In genomic region chr3R:11557492-11557965, dm6 we compare ENCODE assay signal across 1 fruit fly cellular context.
TF ChIP-seq lines count a peak whose summit lies in the region.

Gene CG10898 (plus strand): TSS chr3R:11557776.

TF ChIP-seq in whole organism, embryonic, 481 proteins besides CTCF, POLR2A, EP300 and RAD21 (continued from another document and continues in another):
- TF ChIP-seq tio (GFP tag; optimal IDR thresholded peaks at IDR 0.05; lab: Kevin White, UChicago) (peak; percentile 64), Lim3 (GFP tag; IDR thresholded peaks at IDR 0.05; lab: Robert Waterston, UW) (no peak), HLH3B (GFP tag; IDR thresholded peaks at IDR 0.05; lab: Robert Waterston, UW) (peak; percentile 84), NC2β (GFP tag; optimal IDR thresholded peaks at IDR 0.05; lab: Kevin White, UChicago) (peak; percentile 80), PHDP (tag; optimal IDR thresholded peaks at IDR 0.05; lab: Kevin White, UChicago) (peak; percentile 84), Dfd (GFP tag; optimal IDR thresholded peaks at IDR 0.05; lab: Kevin White, UChicago) (no peak), C15 (GFP tag; IDR thresholded peaks at IDR 0.05; lab: Robert Waterston, UW) (peak; percentile 78; the same call in 2 of the 3 replicates), CG12236 (GFP tag; optimal IDR thresholded peaks at IDR 0.05; lab: Kevin White, UChicago) (peak; percentile 50), zf30C (GFP tag; optimal IDR thresholded peaks at IDR 0.05; lab: Kevin White, UChicago) (no peak), kni (GFP tag; optimal IDR thresholded peaks at IDR 0.05; lab: Kevin White, UChicago) (peak; percentile 21), CG13287 (GFP tag; IDR thresholded peaks at IDR 0.05; lab: Robert Waterston, UW; ENCODE audit: partially characterized antibody) (peak; percentile 56; the same call in 1 of the 2 replicates), CG5953 (GFP tag; IDR thresholded peaks at IDR 0.05; lab: Robert Waterston, UW) (peak; percentile 79), hbn (GFP tag; IDR thresholded peaks at IDR 0.05; lab: Robert Waterston, UW; ENCODE audit: partially characterized antibody) (no peak), CG32772 (GFP tag; IDR thresholded peaks at IDR 0.05; lab: Robert Waterston, UW) (peak; percentile 86), CG10147 (GFP tag; optimal IDR thresholded peaks at IDR 0.05; lab: Kevin White, UChicago) (peak; percentile 66), wek (GFP tag; optimal IDR thresholded peaks at IDR 0.05; lab: Kevin White, UChicago) (peak; percentile 47), CG8290 (GFP tag; optimal IDR thresholded peaks at IDR 0.05; lab: Kevin White, UChicago) (peak; percentile 89), CG8290 (tag; optimal IDR thresholded peaks at IDR 0.05; lab: Kevin White, UChicago) (peak in 1 of 2 experiments; percentile 89), CG2202 (tag; optimal IDR thresholded peaks at IDR 0.05; lab: Kevin White, UChicago) (peak; percentile 28), CG6854 (GFP tag; optimal IDR thresholded peaks at IDR 0.05; lab: Kevin White, UChicago) (no peak), CG12942 (GFP tag; optimal IDR thresholded peaks at IDR 0.05; lab: Kevin White, UChicago) (peak; percentile 83), CG18011 (GFP tag; optimal IDR thresholded peaks at IDR 0.05; lab: Kevin White, UChicago) (peak; percentile 65), Dbx (GFP tag; IDR thresholded peaks at IDR 0.05; lab: Robert Waterston, UW) (peak; percentile 83), CG8359 (GFP tag; optimal IDR thresholded peaks at IDR 0.05; lab: Kevin White, UChicago; ENCODE audit: borderline replicate concordance) (no peak), sqz (GFP tag; optimal IDR thresholded peaks at IDR 0.05; lab: Kevin White, UChicago) (no peak), HLH4C (GFP tag; IDR thresholded peaks at IDR 0.05; lab: Robert Waterston, UW; ENCODE audit: partially characterized antibody) (0 out of 3 replicates have a peak, but pooled peaks have one; percentile 36), Hr78 (GFP tag; optimal IDR thresholded peaks at IDR 0.05; lab: Kevin White, UChicago) (no peak), cwo (GFP tag; optimal IDR thresholded peaks at IDR 0.05; lab: Kevin White, UChicago) (peak; percentile 57), abd-A (tag; optimal IDR thresholded peaks at IDR 0.05; lab: Kevin White, UChicago) (no peak), D19B (GFP tag; optimal IDR thresholded peaks at IDR 0.05; lab: Kevin White, UChicago) (peak; percentile 43), gem (tag; optimal IDR thresholded peaks at IDR 0.05; lab: Kevin White, UChicago) (peak; percentile 89), fd102C (GFP tag; optimal IDR thresholded peaks at IDR 0.05; lab: Kevin White, UChicago) (no peak), MBD-R2 (GFP tag; IDR thresholded peaks at IDR 0.05; lab: Robert Waterston, UW) (peak; percentile 96), unpg (GFP tag; optimal IDR thresholded peaks at IDR 0.05; lab: Kevin White, UChicago) (peak; percentile 89), dmrt99B (tag; optimal IDR thresholded peaks at IDR 0.05; lab: Kevin White, UChicago) (peak; percentile 77), CG12299 (tag; optimal IDR thresholded peaks at IDR 0.05; lab: Kevin White, UChicago) (peak; percentile 72), hb (GFP tag; IDR thresholded peaks at IDR 0.05; lab: Robert Waterston, UW; ENCODE audit: partially characterized antibody) (no peak), CG10431 (GFP tag; optimal IDR thresholded peaks at IDR 0.05; lab: Kevin White, UChicago) (no peak), CG18619 (GFP tag; optimal IDR thresholded peaks at IDR 0.05; lab: Kevin White, UChicago) (peak; percentile 63), nerfin-2 (GFP tag; IDR thresholded peaks at IDR 0.05; lab: Robert Waterston, UW; ENCODE audit: partially characterized antibody) (no peak), Optix (GFP tag; IDR thresholded peaks at IDR 0.05; lab: Robert Waterston, UW) (peak; percentile 73), CG2889 (GFP tag; IDR thresholded peaks at IDR 0.05; lab: Robert Waterston, UW) (peak; percentile 80), sob (GFP tag; IDR thresholded peaks at IDR 0.05; lab: Robert Waterston, UW) (peak; percentile 89), odd (GFP tag; optimal IDR thresholded peaks at IDR 0.05; lab: Kevin White, UChicago) (peak; percentile 1), peb (GFP tag; IDR thresholded peaks at IDR 0.05; lab: Robert Waterston, UW) (peak; percentile 69), H2.0 (GFP tag; IDR thresholded peaks at IDR 0.05; lab: Robert Waterston, UW) (peak; percentile 88), NFAT (GFP tag; IDR thresholded peaks at IDR 0.05; lab: Robert Waterston, UW) (peak; percentile 84), CG10959 (GFP tag; IDR thresholded peaks at IDR 0.05; lab: Robert Waterston, UW) (peak; percentile 52; the same call in 1 of the 2 replicates), run (tag; optimal IDR thresholded peaks at IDR 0.05; lab: Kevin White, UChicago) (peak; percentile 7), bowl (GFP tag; IDR thresholded peaks at IDR 0.05; lab: Robert Waterston, UW) (peak; percentile 58; the same call in 1 of the 2 replicates), Mad (GFP tag; optimal IDR thresholded peaks at IDR 0.05; lab: Kevin White, UChicago) (peak; percentile 77), Doc3 (GFP tag; IDR thresholded peaks at IDR 0.05; lab: Robert Waterston, UW; ENCODE audit: partially characterized antibody) (no peak), CG2875 (GFP tag; optimal IDR thresholded peaks at IDR 0.05; lab: Kevin White, UChicago) (peak; percentile 39), chn (GFP tag; optimal IDR thresholded peaks at IDR 0.05; lab: Kevin White, UChicago) (peak; percentile 85), CG1603 (tag; optimal IDR thresholded peaks at IDR 0.05; lab: Kevin White, UChicago) (peak; percentile 92), jigr1 (GFP tag; IDR thresholded peaks at IDR 0.05; lab: Robert Waterston, UW) (no peak), caup (GFP tag; optimal IDR thresholded peaks at IDR 0.05; lab: Kevin White, UChicago; ENCODE audit: severe bottlenecking) (peak; percentile 76), ind (GFP tag; optimal IDR thresholded peaks at IDR 0.05; lab: Kevin White, UChicago) (peak; percentile 89), schlank (tag; optimal IDR thresholded peaks at IDR 0.05; lab: Kevin White, UChicago) (peak; percentile 37), dysf (GFP tag; IDR thresholded peaks at IDR 0.05; lab: Robert Waterston, UW) (peak; percentile 84), trem (tag; optimal IDR thresholded peaks at IDR 0.05; lab: Kevin White, UChicago) (peak; percentile 81), CG17912 (GFP tag; optimal IDR thresholded peaks at IDR 0.05; lab: Kevin White, UChicago) (peak; percentile 26), crol (GFP tag; IDR thresholded peaks at IDR 0.05; lab: Robert Waterston, UW) (peak; percentile 39; the same call in 1 of the 2 replicates), Med (GFP tag; lab: Kevin White, UChicago) (peak; percentile 98), cas (GFP tag; IDR thresholded peaks at IDR 0.05; lab: Robert Waterston, UW) (peak; percentile 79; the same call in 1 of the 2 replicates), lab (GFP tag; optimal IDR thresholded peaks at IDR 0.05; lab: Kevin White, UChicago) (peak; percentile 85), tna (GFP tag; IDR thresholded peaks at IDR 0.05; lab: Robert Waterston, UW; ENCODE audit: partially characterized antibody) (no peak), ewg (GFP tag; optimal IDR thresholded peaks at IDR 0.05; lab: Kevin White, UChicago) (peak; percentile 72), dpn (GFP tag; optimal IDR thresholded peaks at IDR 0.05; lab: Kevin White, UChicago) (peak; percentile 87 to 89), Six4 (GFP tag; optimal IDR thresholded peaks at IDR 0.05; lab: Kevin White, UChicago) (peak; percentile 77), Atf-2 (GFP tag; optimal IDR thresholded peaks at IDR 0.05; lab: Kevin White, UChicago) (peak; percentile 81), corto (GFP tag; optimal IDR thresholded peaks at IDR 0.05; lab: Kevin White, UChicago) (no peak), slbo (GFP tag; IDR thresholded peaks at IDR 0.05; lab: Robert Waterston, UW) (peak; percentile 93), Opbp (GFP tag; IDR thresholded peaks at IDR 0.05; lab: Robert Waterston, UW; ENCODE audit: partially characterized antibody) (no peak), Dip2 (GFP tag; IDR thresholded peaks at IDR 0.05; lab: Robert Waterston, UW) (no peak), ara (GFP tag; IDR thresholded peaks at IDR 0.05; lab: Robert Waterston, UW) (peak; percentile 76), tin (GFP tag; optimal IDR thresholded peaks at IDR 0.05; lab: Kevin White, UChicago) (peak; percentile 85), Nf-YC (tag; optimal IDR thresholded peaks at IDR 0.05; lab: Kevin White, UChicago) (peak; percentile 63), Dek (tag; optimal IDR thresholded peaks at IDR 0.05; lab: Kevin White, UChicago) (peak; percentile 62), YL-1 (GFP tag; optimal IDR thresholded peaks at IDR 0.05; lab: Kevin White, UChicago) (peak; percentile 51), insv (GFP tag; optimal IDR thresholded peaks at IDR 0.05; lab: Kevin White, UChicago) (peak in 1 of 2 experiments; percentile 52), Bdp1 (GFP tag; optimal IDR thresholded peaks at IDR 0.05; lab: Kevin White, UChicago) (peak; percentile 77), rib (GFP tag; IDR thresholded peaks at IDR 0.05; lab: Robert Waterston, UW) (peak; percentile 80), CG11398 (GFP tag; optimal IDR thresholded peaks at IDR 0.05; lab: Kevin White, UChicago) (peak; percentile 83), sens (GFP tag; lab: Kevin White, UChicago) (peak; percentile 92), her (GFP tag; optimal IDR thresholded peaks at IDR 0.05; lab: Kevin White, UChicago) (peak; percentile 58), toy (GFP tag; IDR thresholded peaks at IDR 0.05; lab: Robert Waterston, UW) (peak; percentile 59; the same call in 1 of the 2 replicates), az2 (GFP tag; optimal IDR thresholded peaks at IDR 0.05; lab: Kevin White, UChicago) (peak; percentile 82), Fer2 (tag; optimal IDR thresholded peaks at IDR 0.05; lab: Kevin White, UChicago) (peak; percentile 59), stc (GFP tag; IDR thresholded peaks at IDR 0.05; lab: Robert Waterston, UW) (peak; percentile 83), CG11560 (tag; IDR thresholded peaks at IDR 0.05; lab: Robert Waterston, UW) (peak; percentile 74), CG12071 (GFP tag; optimal IDR thresholded peaks at IDR 0.05; lab: Kevin White, UChicago) (peak; percentile 62), Scr (GFP tag; IDR thresholded peaks at IDR 0.05; lab: Robert Waterston, UW; ENCODE audit: partially characterized antibody) (peak; percentile 52), CG4707 (GFP tag; optimal IDR thresholded peaks at IDR 0.05; lab: Kevin White, UChicago) (peak; percentile 16), ems (GFP tag; optimal IDR thresholded peaks at IDR 0.05; lab: Kevin White, UChicago) (peak; percentile 87), cad (GFP tag; optimal IDR thresholded peaks at IDR 0.05; lab: Kevin White, UChicago) (peak; percentile 47), Sox100B (GFP tag; optimal IDR thresholded peaks at IDR 0.05; lab: Kevin White, UChicago) (peak; percentile 46), ftz-f1 (GFP tag; optimal IDR thresholded peaks at IDR 0.05; lab: Kevin White, UChicago) (no peak), ab (GFP tag; optimal IDR thresholded peaks at IDR 0.05; lab: Kevin White, UChicago) (peak; percentile 65), twi (tag; optimal IDR thresholded peaks at IDR 0.05; lab: Kevin White, UChicago) (peak; percentile 57), CG14014 (GFP tag; IDR thresholded peaks at IDR 0.05; lab: Robert Waterston, UW) (peak; percentile 79; the same call in 1 of the 2 replicates), ATbp (GFP tag; optimal IDR thresholded peaks at IDR 0.05; lab: Kevin White, UChicago) (peak; percentile 30), CG11093 (GFP tag; IDR thresholded peaks at IDR 0.05; lab: Robert Waterston, UW) (peak; percentile 49; the same call in 1 of the 3 replicates), CG2120 (GFP tag; optimal IDR thresholded peaks at IDR 0.05; lab: Kevin White, UChicago) (peak; percentile 94), Fer3 (tag; optimal IDR thresholded peaks at IDR 0.05; lab: Kevin White, UChicago) (peak; percentile 78), CG7963 (GFP tag; IDR thresholded peaks at IDR 0.05; lab: Robert Waterston, UW; ENCODE audit: partially characterized antibody) (no peak), B-H1 (GFP tag; IDR thresholded peaks at IDR 0.05; lab: Robert Waterston, UW) (peak; percentile 84), Lhr (GFP tag; optimal IDR thresholded peaks at IDR 0.05; lab: Kevin White, UChicago) (peak; percentile 91), tgo (GFP tag; IDR thresholded peaks at IDR 0.05; lab: Robert Waterston, UW) (peak; percentile 83), Aef1 (GFP tag; IDR thresholded peaks at IDR 0.05; lab: Robert Waterston, UW) (peak; percentile 81), croc (GFP tag; conservative IDR thresholded peaks at IDR 0.05; lab: Robert Waterston, UW) (peak; percentile 63), CG16813 (GFP tag; IDR thresholded peaks at IDR 0.05; lab: Robert Waterston, UW; ENCODE audit: partially characterized antibody) (no peak), klu (GFP tag; IDR thresholded peaks at IDR 0.05; lab: Robert Waterston, UW) (peak; percentile 52), grau (tag; optimal IDR thresholded peaks at IDR 0.05; lab: Kevin White, UChicago) (peak; percentile 79), h (optimal IDR thresholded peaks at IDR 0.05; lab: Kevin White, UChicago) (no peak), CG6654 (GFP tag; optimal IDR thresholded peaks at IDR 0.05; lab: Kevin White, UChicago) (peak; percentile 44), ash1 (GFP tag; optimal IDR thresholded peaks at IDR 0.05; lab: Kevin White, UChicago) (no peak), Hsf (GFP tag; optimal IDR thresholded peaks at IDR 0.05; lab: Kevin White, UChicago) (peak; percentile 91), CG1647 (GFP tag; optimal IDR thresholded peaks at IDR 0.05; lab: Kevin White, UChicago) (peak; percentile 87), Bteb2 (GFP tag; optimal IDR thresholded peaks at IDR 0.05; lab: Kevin White, UChicago) (peak; percentile 86), eyg (GFP tag; optimal IDR thresholded peaks at IDR 0.05; lab: Kevin White, UChicago) (peak; percentile 65), CG7987 (GFP tag; optimal IDR thresholded peaks at IDR 0.05; lab: Kevin White, UChicago) (peak; percentile 69), CG42726 (GFP tag; IDR thresholded peaks at IDR 0.05; lab: Robert Waterston, UW; ENCODE audit: partially characterized antibody) (no peak), CG6813 (GFP tag; optimal IDR thresholded peaks at IDR 0.05; lab: Kevin White, UChicago) (peak; percentile 55), NK7.1 (GFP tag; optimal IDR thresholded peaks at IDR 0.05; lab: Kevin White, UChicago) (peak; percentile 65), Atf3 (GFP tag; optimal IDR thresholded peaks at IDR 0.05; lab: Kevin White, UChicago) (peak; percentile 66), fu2 (GFP tag; optimal IDR thresholded peaks at IDR 0.05; lab: Kevin White, UChicago) (peak; percentile 85), CG8944 (GFP tag; optimal IDR thresholded peaks at IDR 0.05; lab: Kevin White, UChicago) (peak; percentile 87), CG2116 (GFP tag; optimal IDR thresholded peaks at IDR 0.05; lab: Kevin White, UChicago) (peak; percentile 69)
